Worm (Caenorhabditis elegans): Measurements from ENCODE around the gene ima-1.

DNA sequence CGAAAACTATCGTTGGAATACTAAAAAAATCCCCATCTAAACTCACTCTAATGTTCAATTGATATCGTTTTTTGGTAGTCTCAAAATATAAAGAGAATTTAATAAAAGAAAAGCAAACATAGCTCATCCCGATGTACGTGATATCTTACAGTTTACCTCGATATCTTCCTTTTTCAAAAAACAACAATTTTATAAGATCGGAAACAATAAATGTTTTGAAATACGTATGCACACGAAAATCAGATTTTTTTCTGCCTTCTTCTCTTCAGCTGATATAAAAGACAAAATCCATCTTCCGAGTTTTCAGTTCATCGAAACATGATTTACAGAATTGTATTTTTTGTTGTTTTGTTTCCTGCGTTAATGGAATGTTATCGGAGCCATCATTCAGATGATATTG, 31.6 kb downstream of the ima-1 start, which contains the start of gene clec-222:
- TF ChIP-seq ets-7 (tag; optimal IDR thresholded peaks at IDR 0.05) (no peak), ama-1 (optimal IDR thresholded peaks at IDR 0.05) (no peak), hnd-1 (tag; optimal IDR thresholded peaks at IDR 0.05) (no peak), tbx-37 (GFP tag; conservative IDR thresholded peaks at IDR 0.05) (no peak), flt-1 (GFP tag; IDR thresholded peaks at IDR 0.05) (no peak), ceh-36 (tag; optimal IDR thresholded peaks at IDR 0.05) (no peak), aly-1 (tag; optimal IDR thresholded peaks at IDR 0.05) (no peak), B0310.2 (tag; optimal IDR thresholded peaks at IDR 0.05) (no peak), tbx-11 (GFP tag; IDR thresholded peaks at IDR 0.05) (no peak), sea-1 (GFP tag; conservative IDR thresholded peaks at IDR 0.05) (no peak), hmg-4 (GFP tag; optimal IDR thresholded peaks at IDR 0.05) (no peak), scrt-1 (GFP tag; IDR thresholded peaks at IDR 0.05) (no peak), pes-1 (GFP tag; IDR thresholded peaks at IDR 0.05) (no peak), hmbx-1 (tag; optimal IDR thresholded peaks at IDR 0.05) (no peak)

Data from whole organism, early embryonic.